Worm (Caenorhabditis elegans): ENCODE results near the gene unc-80.

ce11 chrV:20904094-20904268 is 24.6 kb downstream of the unc-80 start, which contains the start of gene acs-12:
- TF ChIP-seq elt-3 (tag; optimal IDR thresholded peaks at IDR 0.05) (no peak), ceh-16 (tag; optimal IDR thresholded peaks at IDR 0.05) (no peak), nhr-23 (tag; optimal IDR thresholded peaks at IDR 0.05) (no peak)

Measured in whole organism, L3 larva.